Fruit fly (Drosophila melanogaster) S2 (cell line): Measurements from ENCODE around the gene CG42675.

ENCODE experiments used
- CG8478 ChIP-seq: fragments of >200 bp; optimal IDR thresholded peaks from 2 replicates; lab custom pipeline; 2018
- CTCF ChIP-seq, 2 experiments: fragments of >200 bp; optimal IDR thresholded peaks; 2 replicates each; lab custom pipeline; 2018

CG42675 gene

dm6 chr3R:5861218-5861902 lies 48.0 kb downstream of the CG42675 start:
- TF ChIP-seq CTCF (optimal IDR thresholded peaks at IDR 0.05; lab: Kevin White, UChicago), result no peak
- no peak for TF ChIP-seq CG8478 (lab: Kevin White, UChicago)

DNA sequence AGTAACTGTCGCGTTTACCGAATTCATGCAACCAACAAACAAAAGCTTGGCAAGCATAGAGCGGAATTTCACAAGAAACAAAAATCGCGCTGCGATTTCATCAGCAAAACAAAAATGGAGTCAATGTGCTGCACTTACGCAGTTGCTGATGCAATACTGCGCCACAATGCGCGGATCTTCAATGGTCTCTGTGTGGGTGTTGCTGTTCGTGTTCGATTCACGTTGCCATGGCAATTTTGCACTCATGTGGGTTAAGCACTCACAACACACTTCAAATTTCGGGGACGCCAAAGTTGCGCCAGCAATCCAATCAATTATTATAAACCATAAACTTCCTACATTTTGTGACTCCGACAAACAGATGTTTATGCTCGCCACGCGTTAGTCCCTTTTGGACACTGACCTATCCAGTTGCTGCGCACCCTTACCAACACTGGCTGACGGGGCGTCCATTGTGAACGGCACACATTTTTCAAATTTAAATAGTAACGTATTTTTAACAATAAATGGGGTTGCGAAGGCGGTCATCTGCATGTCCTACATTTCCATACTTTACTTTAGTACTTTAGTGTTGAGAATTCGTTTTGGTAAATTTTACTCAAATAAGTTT lies 48.7 kb downstream of the CG42675 start, which contains the start of gene CG2017:
CG2017 (minus strand) TSS at position 374 of the 610 bp plus-strand sequence.
- TF ChIP-seq CTCF (optimal IDR thresholded peaks at IDR 0.05; lab: Kevin White, UChicago) (peak; percentile 3), CG8478 (lab: Kevin White, UChicago) (no peak)
